Fruit fly (Drosophila melanogaster): Measurements from ENCODE around the gene lectin-33A.

lectin-33A gene

DNA sequence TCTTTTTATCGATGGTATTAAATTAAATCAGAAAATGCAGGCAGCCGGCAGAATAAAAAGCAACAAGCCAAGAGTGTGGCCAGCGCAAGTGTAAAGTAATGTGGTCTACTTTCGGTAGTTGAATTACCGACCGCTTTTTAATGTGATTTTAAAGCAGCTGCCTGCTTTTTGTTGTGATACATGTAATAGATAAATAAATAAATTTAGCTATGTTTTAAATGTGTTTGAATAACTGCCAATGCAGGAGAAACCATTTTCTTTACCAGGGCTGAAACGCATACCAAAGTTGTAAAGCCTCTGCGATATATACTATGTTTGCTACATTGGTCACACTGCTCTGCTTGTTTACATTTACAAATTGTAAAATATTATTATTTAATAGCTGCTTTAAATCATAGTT lies 31.7 kb upstream of the lectin-33A start, which contains the start of the genes Tmem214 and YL-1:
TSS of gene Tmem214 (minus strand) at position 142 of the 400 bp plus-strand sequence.
TSS of gene YL-1 (plus strand) at position 310 of the 400 bp plus-strand sequence.
- TF ChIP-seq CG7045 (GFP tag; optimal IDR thresholded peaks at IDR 0.05) (no peak), CG5204 (GFP tag; optimal IDR thresholded peaks at IDR 0.05) (no peak), CG12768 (GFP tag; optimal IDR thresholded peaks at IDR 0.05) (no peak), Hr96 (GFP tag; optimal IDR thresholded peaks at IDR 0.05) (no peak), Mnt (GFP tag; optimal IDR thresholded peaks at IDR 0.05) (peak; percentile 39), Crg-1 (GFP tag; optimal IDR thresholded peaks at IDR 0.05) (peak; percentile 36), bab1 (GFP tag; optimal IDR thresholded peaks at IDR 0.05) (peak; percentile 62), CG1620 (GFP tag; optimal IDR thresholded peaks at IDR 0.05) (peak; percentile 22), cic (GFP tag; optimal IDR thresholded peaks at IDR 0.05) (peak; percentile 25), tj (GFP tag; optimal IDR thresholded peaks at IDR 0.05) (no peak), CG33017 (tag; optimal IDR thresholded peaks at IDR 0.05) (no peak), CG7101 (tag; optimal IDR thresholded peaks at IDR 0.05) (peak; percentile 9), pad (GFP tag; optimal IDR thresholded peaks at IDR 0.05) (peak; percentile 28), Clk (GFP tag; optimal IDR thresholded peaks at IDR 0.05) (no peak), toe (GFP tag; optimal IDR thresholded peaks at IDR 0.05) (no peak), CG11617 (GFP tag; optimal IDR thresholded peaks at IDR 0.05) (peak; percentile 40), cnc (optimal IDR thresholded peaks at IDR 0.05) (no peak), kay (GFP tag; ENCODE audit: borderline replicate concordance) (no peak), ovo (GFP tag; optimal IDR thresholded peaks at IDR 0.05) (no peak), CG14711 (tag; optimal IDR thresholded peaks at IDR 0.05) (peak; percentile 37)

DNA sequence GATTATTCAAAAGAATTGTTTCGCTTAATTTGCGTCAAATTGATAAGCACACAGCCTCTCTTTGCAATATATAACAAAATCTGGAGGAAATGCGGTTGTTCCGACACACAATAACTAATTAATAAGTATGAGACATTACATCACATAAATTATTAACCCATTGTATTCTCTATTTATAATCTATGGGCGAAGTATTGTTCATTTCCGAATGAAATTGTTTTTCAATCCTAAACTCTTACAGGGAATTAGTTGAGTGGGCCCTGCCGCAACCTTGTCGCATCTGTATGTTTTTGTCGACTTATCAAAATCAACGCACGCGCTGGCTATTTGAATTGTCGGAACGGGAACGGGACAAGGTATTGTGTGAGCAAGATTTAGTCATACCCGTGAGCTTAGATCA lies 29.6 kb upstream of the lectin-33A start, which contains the start of gene CG16743:
TSS of gene CG16743 (plus strand) at position 57 of the 400 bp plus-strand sequence.
- no peak for TF ChIP-seq Crg-1 (GFP tag; optimal IDR thresholded peaks at IDR 0.05)
- peak; percentile 63 for TF ChIP-seq CG33017 (tag; optimal IDR thresholded peaks at IDR 0.05)
- TF ChIP-seq cic (GFP tag; optimal IDR thresholded peaks at IDR 0.05): no peak
- peak; percentile 31 for TF ChIP-seq Mnt (GFP tag; optimal IDR thresholded peaks at IDR 0.05)
- TF ChIP-seq CG7101 (tag; optimal IDR thresholded peaks at IDR 0.05): peak; percentile 31
- peak; percentile 54 for TF ChIP-seq CG14711 (tag; optimal IDR thresholded peaks at IDR 0.05)
- TF ChIP-seq tj (GFP tag; optimal IDR thresholded peaks at IDR 0.05): peak; percentile 40

DNA sequence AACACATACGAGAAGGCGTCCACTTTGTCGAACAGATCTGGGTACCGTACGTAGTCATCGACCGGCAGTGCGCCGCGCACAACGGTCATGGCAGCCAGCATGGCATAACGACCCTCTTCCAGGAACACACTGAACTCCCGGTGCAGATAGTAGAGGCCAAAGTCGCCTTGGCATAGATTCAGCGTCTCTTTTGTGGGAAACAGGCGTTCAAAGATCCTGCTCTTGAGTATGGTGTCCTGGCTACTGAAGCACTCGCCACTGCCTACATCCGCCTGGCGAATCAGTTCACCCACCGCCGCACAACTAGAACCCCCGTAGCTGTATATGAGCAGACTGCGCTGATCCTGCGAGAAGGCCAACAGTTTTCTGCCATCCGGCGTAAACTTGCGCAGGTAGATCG lies 27.2 kb upstream of the lectin-33A start:
- TF ChIP-seq CG1620 (GFP tag; optimal IDR thresholded peaks at IDR 0.05): no peak
- no peak for TF ChIP-seq CG7101 (tag; optimal IDR thresholded peaks at IDR 0.05)
- no peak for TF ChIP-seq CG33017 (tag; optimal IDR thresholded peaks at IDR 0.05)
- TF ChIP-seq CG7045 (GFP tag; optimal IDR thresholded peaks at IDR 0.05): no peak
- no peak for TF ChIP-seq ovo (GFP tag; optimal IDR thresholded peaks at IDR 0.05)
- no peak for TF ChIP-seq kay (GFP tag; ENCODE audit: borderline replicate concordance)
- no peak for TF ChIP-seq tj (GFP tag; optimal IDR thresholded peaks at IDR 0.05)

DNA sequence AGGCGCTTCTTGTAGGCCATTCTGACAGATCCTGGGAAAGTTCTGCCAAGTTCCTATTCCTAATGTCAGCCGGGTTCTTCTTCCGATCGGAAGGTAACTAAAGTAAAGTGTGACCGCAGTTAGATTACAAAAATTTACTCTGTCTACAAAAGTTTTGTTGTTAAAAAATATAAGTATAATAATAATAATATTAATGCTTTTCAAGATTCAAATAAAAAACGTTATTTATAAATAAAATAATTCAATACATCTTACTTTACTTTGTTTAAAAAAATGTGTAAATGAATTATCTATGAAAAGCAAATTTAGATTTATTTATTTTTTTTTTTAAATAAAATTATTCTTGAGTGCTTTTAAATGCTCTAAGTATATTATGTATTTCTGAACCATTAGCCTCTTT lies 26.7 kb upstream of the lectin-33A start, which contains the start of gene abo:
TSS of gene abo (minus strand) at position 101 of the 400 bp plus-strand sequence.
- no peak for TF ChIP-seq Hr96 (GFP tag; optimal IDR thresholded peaks at IDR 0.05)
- TF ChIP-seq CG1620 (GFP tag; optimal IDR thresholded peaks at IDR 0.05): no peak
- no peak for TF ChIP-seq tj (GFP tag; optimal IDR thresholded peaks at IDR 0.05)
- no peak for TF ChIP-seq CG11617 (GFP tag; optimal IDR thresholded peaks at IDR 0.05)
- TF ChIP-seq pad (GFP tag; optimal IDR thresholded peaks at IDR 0.05): no peak
- no peak for TF ChIP-seq cic (GFP tag; optimal IDR thresholded peaks at IDR 0.05)
- no peak for TF ChIP-seq Clk (GFP tag; optimal IDR thresholded peaks at IDR 0.05)
- no peak for TF ChIP-seq Crg-1 (GFP tag; optimal IDR thresholded peaks at IDR 0.05)
- no peak for TF ChIP-seq Mnt (GFP tag; optimal IDR thresholded peaks at IDR 0.05)
- TF ChIP-seq CG33017 (tag; optimal IDR thresholded peaks at IDR 0.05): no peak
- TF ChIP-seq toe (GFP tag; optimal IDR thresholded peaks at IDR 0.05): no peak
- TF ChIP-seq cnc (optimal IDR thresholded peaks at IDR 0.05): no peak
- TF ChIP-seq ovo (GFP tag; optimal IDR thresholded peaks at IDR 0.05): no peak
- TF ChIP-seq bab1 (GFP tag; optimal IDR thresholded peaks at IDR 0.05): no peak
- no peak for TF ChIP-seq kay (GFP tag; ENCODE audit: borderline replicate concordance)

DNA sequence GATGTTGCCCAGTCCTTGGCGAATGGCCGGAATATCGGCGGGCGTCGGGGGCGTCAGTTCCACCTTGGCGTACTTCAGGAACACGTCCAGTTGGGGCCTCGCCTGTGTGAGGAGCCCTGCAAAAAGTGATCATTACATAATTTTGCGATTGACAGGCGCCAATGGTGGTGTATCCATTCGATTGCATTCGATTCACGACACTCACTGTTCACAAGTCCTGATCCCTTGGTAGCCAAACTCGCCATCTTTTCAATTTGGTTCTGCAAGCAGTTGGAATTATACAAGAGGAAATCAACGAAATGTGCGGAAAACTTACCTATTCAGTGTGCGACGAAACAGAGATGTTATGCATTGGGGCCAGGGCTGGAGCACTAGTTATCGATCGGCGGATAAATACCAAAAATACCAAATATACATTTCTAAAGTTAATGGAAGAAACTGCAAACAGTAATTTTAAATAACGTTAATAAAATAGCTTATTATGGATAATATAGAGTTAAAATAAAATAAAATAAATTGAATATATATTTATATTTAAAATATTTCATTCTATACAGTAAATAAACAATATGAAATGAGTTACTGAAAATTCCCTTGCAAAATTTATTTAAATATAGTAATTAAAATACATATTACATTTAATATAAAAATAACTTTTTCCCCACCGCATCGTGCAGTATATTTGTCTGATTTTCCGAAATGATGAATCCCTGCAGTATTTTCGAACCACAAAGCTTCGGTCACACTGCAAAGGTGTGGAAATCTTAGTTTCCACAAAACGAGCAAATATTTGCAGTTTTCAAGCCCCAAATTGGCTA lies 25.6 kb upstream of the lectin-33A start, which contains the start of the genes ATPsynG and SCAR:
TSS of gene ATPsynG (minus strand) at position 354 of the 818 bp plus-strand sequence.
TSS of gene SCAR (plus strand) at position 727 of the 818 bp plus-strand sequence.
- TF ChIP-seq cic (GFP tag; optimal IDR thresholded peaks at IDR 0.05): no peak
- no peak for TF ChIP-seq ovo (GFP tag; optimal IDR thresholded peaks at IDR 0.05)
- no peak for TF ChIP-seq Hr96 (GFP tag; optimal IDR thresholded peaks at IDR 0.05)

DNA sequence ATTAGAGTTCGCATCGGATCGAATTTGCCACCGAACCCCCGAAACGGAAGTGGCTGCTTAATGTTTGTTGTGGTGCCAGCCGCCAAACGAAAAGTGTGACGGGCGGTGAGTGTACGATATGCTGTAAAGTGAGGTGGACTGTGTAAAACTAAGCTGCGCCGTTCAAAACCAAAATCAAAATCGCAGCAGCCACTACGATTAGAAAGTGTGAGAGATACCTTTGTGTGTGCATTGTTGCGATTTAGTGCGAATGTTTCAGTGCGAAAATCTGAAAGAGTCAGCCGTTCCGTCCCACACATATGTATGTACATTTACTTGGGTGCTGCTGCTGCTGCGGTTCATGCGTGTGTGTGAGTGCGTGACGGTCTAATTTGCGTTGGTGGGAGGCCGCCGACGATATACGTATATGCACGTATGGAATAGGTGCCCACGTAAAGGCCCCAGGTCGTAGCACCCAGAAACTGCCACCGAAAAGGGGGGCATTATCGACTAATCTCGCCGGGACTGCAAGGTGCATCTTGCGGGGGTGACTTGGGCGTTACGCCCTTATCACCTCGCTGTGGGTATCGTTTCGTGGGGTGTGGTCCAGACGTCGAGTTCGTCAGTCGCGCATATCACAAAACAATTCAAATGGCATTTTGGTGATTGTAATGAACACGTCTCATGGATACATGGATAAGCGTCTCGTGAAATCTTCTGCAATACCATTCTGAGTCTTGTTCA lies 24.8 kb upstream of the lectin-33A start:
- TF ChIP-seq tj (GFP tag; optimal IDR thresholded peaks at IDR 0.05): peak; percentile 33
- no peak for TF ChIP-seq kay (GFP tag; ENCODE audit: borderline replicate concordance)
- no peak for TF ChIP-seq CG1620 (GFP tag; optimal IDR thresholded peaks at IDR 0.05)
- TF ChIP-seq Hr96 (GFP tag; optimal IDR thresholded peaks at IDR 0.05): no peak
- TF ChIP-seq cic (GFP tag; optimal IDR thresholded peaks at IDR 0.05): peak; percentile 21
- no peak for TF ChIP-seq cnc (optimal IDR thresholded peaks at IDR 0.05)
- TF ChIP-seq bab1 (GFP tag; optimal IDR thresholded peaks at IDR 0.05): peak; percentile 36
- TF ChIP-seq CG12768 (GFP tag; optimal IDR thresholded peaks at IDR 0.05): no peak

Measured in whole organism, adult.